Worm (Caenorhabditis elegans) whole organism, L2 larva: ENCODE measurements around the gene B0024.15.

Experiments
- C34F6.9 ChIP-seq: fragments of 150-350 bp; optimal IDR thresholded peaks from 2 replicates; lab custom pipeline; 2014; ENCODE audit warnings: missing biosample characterization, missing genetic modification characterization
- F13H6.1 ChIP-seq: sonication (generic microtip); optimal IDR thresholded peaks from 2 replicates; lab custom pipeline; 2016; ENCODE audit warnings: missing genetic modification characterization, missing compliant biosample characterization
- alr-1 ChIP-seq: fragments of 150-350 bp; optimal IDR thresholded peaks from 2 replicates; lab custom pipeline; 2014; ENCODE audit warnings: missing biosample characterization, missing genetic modification characterization
- aly-2 ChIP-seq: fragments of 150-350 bp; optimal IDR thresholded peaks from 2 replicates; lab custom pipeline; 2014; ENCODE audit warnings: missing biosample characterization, missing genetic modification characterization
- ama-1 ChIP-seq: fragments of 150-350 bp; optimal IDR thresholded peaks from 2 replicates; lab custom pipeline; 2018; ENCODE audit warnings: inconsistent platforms
- blmp-1 ChIP-seq: sonication (generic microtip); optimal IDR thresholded peaks from 2 replicates; lab custom pipeline; 2017; ENCODE audit warnings: missing genetic modification characterization, mild to moderate bottlenecking, missing compliant biosample characterization, antibody characterized with exemption, moderate library complexity; ENCODE audit not compliant: insufficient read depth
- ceh-82 ChIP-seq: fragments of 150-350 bp; optimal IDR thresholded peaks from 2 replicates; lab custom pipeline; 2014; ENCODE audit warnings: missing biosample characterization, missing genetic modification characterization
- crh-2 ChIP-seq: sonication (generic microtip); optimal IDR thresholded peaks from 2 replicates; lab custom pipeline; 2017; ENCODE audit warnings: missing biosample characterization, missing genetic modification characterization
- dmd-4 ChIP-seq: sonication (generic microtip); optimal IDR thresholded peaks from 2 replicates; lab custom pipeline; 2017; ENCODE audit warnings: missing biosample characterization, missing genetic modification characterization
- egl-27 ChIP-seq: sonication (generic microtip); optimal IDR thresholded peaks from 3 replicates; lab custom pipeline; 2017; ENCODE audit warnings: missing biosample characterization, missing genetic modification reagents, missing genetic modification characterization
- elt-1 ChIP-seq: fragments of 150-350 bp; optimal IDR thresholded peaks from 2 replicates; lab custom pipeline; 2014; ENCODE audit warnings: missing biosample characterization, missing genetic modification characterization
- elt-3 ChIP-seq: sonication (generic microtip); optimal IDR thresholded peaks from 2 replicates; lab custom pipeline; 2017; ENCODE audit warnings: missing biosample characterization, missing genetic modification characterization
- fos-1 ChIP-seq: fragments of 150-350 bp; optimal IDR thresholded peaks from 2 replicates; lab custom pipeline; 2014; ENCODE audit warnings: missing biosample characterization, missing genetic modification characterization
- gmeb-1 ChIP-seq: fragments of 150-350 bp; optimal IDR thresholded peaks from 2 replicates; lab custom pipeline; 2014; ENCODE audit warnings: missing biosample characterization, missing genetic modification characterization
- lin-11 ChIP-seq: fragments of 150-350 bp; sonication (generic microtip); optimal IDR thresholded peaks from 2 replicates; lab custom pipeline; 2014; ENCODE audit warnings: missing biosample characterization, missing genetic modification characterization, inconsistent platforms, mixed read lengths
- lin-13 ChIP-seq: fragments of 150-350 bp; optimal IDR thresholded peaks from 2 replicates; lab custom pipeline; 2014; ENCODE audit warnings: missing biosample characterization, missing genetic modification reagents, missing genetic modification characterization
- lsy-2 ChIP-seq, 2 experiments: fragments of 150-350 bp in 1 of 2; sonication (generic microtip) in 1 of 2; optimal IDR thresholded peaks; 2 replicates each; lab custom pipeline; 2014 to 2017; ENCODE audit warnings: missing biosample characterization in 2 of 2, missing genetic modification characterization in 2 of 2
- mab-5 ChIP-seq: fragments of 150-350 bp; optimal IDR thresholded peaks from 2 replicates; lab custom pipeline; 2014; ENCODE audit warnings: missing biosample characterization, missing genetic modification characterization
- mbf-1 ChIP-seq: sonication (generic microtip); optimal IDR thresholded peaks from 2 replicates; lab custom pipeline; 2017; ENCODE audit warnings: missing biosample characterization, missing genetic modification characterization
- nhr-10 ChIP-seq: sonication (generic microtip); optimal IDR thresholded peaks from 2 replicates; lab custom pipeline; 2017; ENCODE audit warnings: missing biosample characterization, missing genetic modification characterization
- nhr-11 ChIP-seq: fragments of 150-350 bp; optimal IDR thresholded peaks from 2 replicates; lab custom pipeline; 2014; ENCODE audit warnings: missing biosample characterization, missing genetic modification characterization
- nhr-12 ChIP-seq: fragments of 150-350 bp; optimal IDR thresholded peaks from 2 replicates; lab custom pipeline; 2014; ENCODE audit warnings: missing biosample characterization, missing genetic modification characterization
- nhr-129 ChIP-seq: fragments of 150-350 bp; optimal IDR thresholded peaks from 2 replicates; lab custom pipeline; 2014; ENCODE audit warnings: missing biosample characterization, missing genetic modification characterization
- nhr-21 ChIP-seq: fragments of 150-350 bp; optimal IDR thresholded peaks from 2 replicates; lab custom pipeline; 2014; ENCODE audit warnings: missing biosample characterization, missing genetic modification characterization
- peb-1 ChIP-seq: fragments of 150-350 bp; optimal IDR thresholded peaks from 2 replicates; lab custom pipeline; 2014; ENCODE audit warnings: missing biosample characterization, missing genetic modification characterization
- skn-1 ChIP-seq: sonication (generic microtip); optimal IDR thresholded peaks from 2 replicates; lab custom pipeline; 2017; ENCODE audit warnings: missing biosample characterization, missing genetic modification characterization
- sma-3 ChIP-seq: sonication (generic microtip); optimal IDR thresholded peaks from 2 replicates; lab custom pipeline; 2016; ENCODE audit warnings: missing genetic modification reagents, missing genetic modification characterization, missing compliant biosample characterization
- snpc-4 ChIP-seq: fragments of 150-350 bp; optimal IDR thresholded peaks from 2 replicates; lab custom pipeline; 2014; ENCODE audit warnings: missing biosample characterization, missing genetic modification characterization
- unc-39 ChIP-seq: fragments of 150-350 bp; optimal IDR thresholded peaks from 2 replicates; lab custom pipeline; 2014; ENCODE audit warnings: missing biosample characterization, missing genetic modification characterization
- unc-55 ChIP-seq: fragments of 150-350 bp; sonication (generic microtip); optimal IDR thresholded peaks from 3 replicates; lab custom pipeline; 2014; ENCODE audit warnings: missing biosample characterization, missing genetic modification reagents, missing genetic modification characterization
- unc-62 ChIP-seq: fragments of 150-350 bp; optimal IDR thresholded peaks from 2 replicates; lab custom pipeline; 2014; ENCODE audit warnings: missing biosample characterization, missing genetic modification reagents, missing genetic modification characterization
- zag-1 ChIP-seq: fragments of 150-350 bp; optimal IDR thresholded peaks from 2 replicates; lab custom pipeline; 2014; ENCODE audit warnings: missing biosample characterization, missing genetic modification characterization
- ztf-1 ChIP-seq: fragments of 200-800 bp; sonication (Bioruptor generic); conservative IDR thresholded peaks from 2 replicates; pipeline ENCODE4 v1.3.6; 2022; ENCODE audit warnings: missing genetic modification characterization, missing compliant biosample characterization
- ztf-11 ChIP-seq: sonication (generic microtip); optimal IDR thresholded peaks from 2 replicates; lab custom pipeline; 2017; ENCODE audit warnings: missing biosample characterization, missing genetic modification characterization
- ztf-4 ChIP-seq: fragments of 150-350 bp; optimal IDR thresholded peaks from 2 replicates; lab custom pipeline; 2014; ENCODE audit warnings: missing biosample characterization, missing genetic modification characterization

Gene B0024.15

DNA sequence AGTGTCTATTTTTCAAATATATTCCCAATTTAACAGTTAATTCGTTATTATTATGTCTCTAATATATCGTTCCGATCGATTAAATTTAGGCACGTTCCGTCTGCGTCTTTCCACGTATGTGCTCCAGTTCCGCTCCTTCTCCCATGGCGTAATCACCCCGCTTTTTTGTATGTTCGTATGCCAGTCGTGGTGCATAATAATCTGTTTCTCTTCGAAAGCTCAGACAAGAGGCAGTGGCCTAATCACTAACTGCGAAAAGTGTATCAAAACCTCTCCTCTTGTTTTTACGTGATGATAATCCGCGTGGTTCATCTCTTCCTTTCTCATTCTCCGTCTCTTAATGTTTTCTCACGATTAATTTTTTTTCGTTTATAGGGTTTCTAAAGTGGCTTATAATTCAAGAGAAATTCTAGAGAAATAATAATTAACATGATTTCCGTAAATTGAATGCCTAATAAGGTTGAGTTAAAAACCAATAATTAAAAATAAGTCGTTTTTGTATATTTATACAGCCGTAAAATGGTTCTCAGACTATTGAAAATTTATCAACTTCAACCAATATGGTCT, 42.1 kb upstream of the B0024.15 start:
- TF ChIP-seq aly-2 (tag; lab: Kevin White, UChicago) = no peak
- TF ChIP-seq C34F6.9 (tag; lab: Kevin White, UChicago) = peak; percentile 37
- TF ChIP-seq nhr-129 (tag; lab: Kevin White, UChicago) = peak; percentile 32
- peak in 1 of 2 experiments; percentile 38 for TF ChIP-seq lsy-2 (tag; optimal IDR thresholded peaks at IDR 0.05; lab: Kevin White, UChicago)

DNA sequence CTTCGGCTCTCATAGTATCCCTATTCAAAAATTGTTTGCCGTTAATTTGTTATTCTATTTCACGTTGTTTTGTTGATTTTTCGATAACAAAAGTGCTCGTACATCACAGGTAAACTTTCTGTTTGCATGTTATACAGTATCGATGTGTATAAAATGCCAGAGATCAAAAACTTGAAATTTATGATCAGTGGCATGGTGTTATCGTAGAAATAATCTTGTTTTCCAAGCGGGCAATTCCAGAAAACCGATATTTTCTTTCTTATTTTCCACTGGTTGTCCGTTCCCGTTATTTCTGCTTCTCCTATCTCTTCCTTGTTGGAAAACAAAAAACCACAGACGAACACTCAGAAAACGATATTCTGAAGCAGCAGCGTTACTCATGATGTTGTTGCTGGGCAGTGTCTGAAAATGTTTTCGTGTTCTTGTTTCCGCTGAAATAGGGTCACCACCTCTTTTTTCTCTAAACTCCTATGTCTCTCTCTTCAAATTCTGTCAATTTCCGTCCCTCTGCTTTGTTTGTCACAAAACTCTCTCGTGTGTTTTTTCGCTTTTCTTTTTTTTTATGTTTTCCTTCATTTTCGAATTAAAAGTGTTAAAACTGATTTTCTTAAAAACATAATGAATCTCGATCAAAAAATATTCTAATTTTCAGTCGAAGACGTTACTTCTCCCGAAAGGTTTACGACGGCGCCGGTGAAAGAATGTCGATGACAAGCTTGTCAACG, 41.4 kb upstream of the B0024.15 start, which contains the start of gene akt-1:
Gene akt-1, plus strand, starts transcription at position 651 of the 725 bp plus-strand sequence.
- TF ChIP-seq F13H6.1 = no peak
- no peak for TF ChIP-seq mab-5 (tag; lab: Kevin White, UChicago)
- TF ChIP-seq lsy-2 (tag; optimal IDR thresholded peaks at IDR 0.05; lab: Kevin White, UChicago) = no peak
- no peak for TF ChIP-seq elt-3 (tag; lab: Kevin White, UChicago)
- TF ChIP-seq ceh-82 (tag; lab: Kevin White, UChicago) = no peak
- TF ChIP-seq nhr-129 (tag; lab: Kevin White, UChicago) = no peak
- TF ChIP-seq alr-1 (tag; lab: Kevin White, UChicago) = no peak
- no peak for TF ChIP-seq lin-13 (GFP tag; lab: Kevin White, UChicago)

DNA sequence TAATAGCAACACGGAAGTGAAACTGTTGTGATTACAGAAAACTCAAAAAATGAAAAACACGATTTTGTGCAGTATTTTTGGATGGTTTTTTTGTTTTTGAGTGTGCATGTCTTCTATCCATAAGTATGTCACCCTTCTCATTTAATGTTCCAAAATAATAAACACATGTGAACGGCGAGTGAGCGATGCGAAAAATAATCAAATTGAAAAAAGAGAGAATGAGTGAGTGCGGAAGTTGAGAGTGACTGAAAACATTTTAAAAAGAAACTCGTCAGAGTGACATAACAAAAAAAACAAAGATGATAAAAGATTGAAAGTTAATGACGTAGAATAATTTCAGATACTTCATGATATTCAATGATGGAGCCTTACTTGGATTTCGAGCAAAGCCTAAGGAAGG, 40.3 kb upstream of the B0024.15 start:
- TF ChIP-seq sma-3 (GFP tag; lab: Kevin White, UChicago) (no peak), ztf-4 (no peak), nhr-12 (tag; lab: Kevin White, UChicago) (no peak), skn-1 (tag; lab: Kevin White, UChicago) (no peak), nhr-21 (no peak), nhr-10 (no peak), egl-27 (no peak), C34F6.9 (tag; lab: Kevin White, UChicago) (no peak), crh-2 (tag; lab: Kevin White, UChicago) (no peak), unc-39 (no peak), nhr-11 (tag; lab: Kevin White, UChicago) (no peak), ztf-11 (tag; lab: Kevin White, UChicago) (no peak)
- TF ChIP-seq, all 48 proteins: peak for 0

DNA sequence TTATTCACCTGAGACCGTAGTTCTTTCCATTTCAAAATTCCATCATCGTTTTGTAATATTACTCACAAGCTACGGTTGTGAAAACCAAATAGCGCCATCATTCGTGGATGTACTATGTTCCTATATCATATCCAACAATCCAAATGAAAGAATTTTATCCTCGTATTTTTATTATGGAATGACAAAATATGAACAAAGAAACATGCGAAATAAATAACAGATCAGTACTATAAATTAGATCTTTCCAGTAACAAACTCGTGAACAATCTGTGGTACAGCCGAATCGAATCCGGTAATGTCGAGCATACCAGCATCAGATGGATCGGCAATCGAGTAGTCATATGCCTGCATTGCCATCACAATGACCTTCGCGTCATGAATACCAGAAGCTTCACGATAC, 37.2 kb upstream of the B0024.15 start:
- TF ChIP-seq gmeb-1 (tag; lab: Kevin White, UChicago) = no peak
- TF ChIP-seq fos-1 (tag; lab: Kevin White, UChicago) = no peak
- no peak for TF ChIP-seq snpc-4
- TF ChIP-seq mab-5 (tag; lab: Kevin White, UChicago) = no peak
- TF ChIP-seq aly-2 (tag; lab: Kevin White, UChicago) = no peak
- TF ChIP-seq peb-1 (tag; lab: Kevin White, UChicago) = no peak
- TF ChIP-seq unc-39 = no peak

DNA sequence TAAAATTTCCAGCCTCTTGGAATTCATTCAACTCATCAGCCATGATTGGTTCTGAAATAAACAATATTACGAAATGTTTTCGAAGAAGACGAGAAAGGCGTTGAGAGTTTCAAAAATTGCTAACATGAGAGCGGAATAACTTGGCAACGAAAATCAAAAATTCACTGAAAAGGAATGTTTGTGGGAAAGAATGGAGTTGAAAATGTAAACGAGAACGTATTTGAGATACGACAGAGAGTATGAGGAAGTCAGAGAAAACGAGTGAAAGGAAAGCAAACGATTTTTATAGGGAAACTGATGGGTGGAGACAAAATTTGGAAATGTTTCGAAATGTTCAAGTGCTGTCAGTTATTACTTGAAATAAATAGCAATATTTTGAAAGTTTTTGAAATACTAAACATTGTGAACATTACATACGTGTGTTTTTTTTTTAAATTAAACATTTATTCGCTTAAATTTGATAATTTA, 34.8 kb upstream of the B0024.15 start, which contains the start of gene rop-1:
Gene rop-1, minus strand, starts transcription at position 51 of the 468 bp plus-strand sequence.
- TF ChIP-seq blmp-1 (tag; lab: Kevin White, UChicago) = peak; percentile 53
- TF ChIP-seq F13H6.1 = no peak
- TF ChIP-seq alr-1 (tag; lab: Kevin White, UChicago) = no peak
- TF ChIP-seq nhr-11 (tag; lab: Kevin White, UChicago) = no peak
- TF ChIP-seq elt-1 = no peak
- TF ChIP-seq gmeb-1 (tag; lab: Kevin White, UChicago) = peak; percentile 2
- no peak for TF ChIP-seq ztf-11 (tag; lab: Kevin White, UChicago)
- TF ChIP-seq nhr-129 (tag; lab: Kevin White, UChicago) = peak; percentile 88
- peak in 1 of 2 experiments; percentile 15 for TF ChIP-seq lsy-2 (tag; optimal IDR thresholded peaks at IDR 0.05; lab: Kevin White, UChicago)
- TF ChIP-seq unc-62 = no peak
- TF ChIP-seq C34F6.9 (tag; lab: Kevin White, UChicago) = peak; percentile 60
- no peak for TF ChIP-seq peb-1 (tag; lab: Kevin White, UChicago)
- TF ChIP-seq lin-11 (tag; lab: Kevin White, UChicago) = no peak
- TF ChIP-seq dmd-4 (tag; lab: Kevin White, UChicago) = no peak
- TF ChIP-seq elt-3 (tag; lab: Kevin White, UChicago) = no peak
- peak; percentile 48 for TF ChIP-seq fos-1 (tag; lab: Kevin White, UChicago)
- TF ChIP-seq ztf-1 = no peak
- TF ChIP-seq mbf-1 = no peak
- no peak for TF ChIP-seq aly-2 (tag; lab: Kevin White, UChicago)
- TF ChIP-seq zag-1 (tag; lab: Kevin White, UChicago) = no peak
- no peak for TF ChIP-seq ztf-4
- TF ChIP-seq unc-55 (GFP tag; lab: Kevin White, UChicago) = peak; percentile 75
- TF ChIP-seq ama-1 (lab: Kevin White, UChicago) = peak; percentile 19
- TF ChIP-seq sma-3 (GFP tag; lab: Kevin White, UChicago) = no peak
- no peak for TF ChIP-seq lin-13 (GFP tag; lab: Kevin White, UChicago)
- TF ChIP-seq snpc-4 = no peak
